Worm (Caenorhabditis elegans) whole organism, L4 larva: ENCODE data around the gene srz-70.

Experiments
- F26F4.8 ChIP-seq: fragments of 200-800 bp; sonication (Bioruptor generic); conservative IDR thresholded peaks from 2 replicates; pipeline ENCODE4 v1.3.6; 2022; ENCODE audit warnings: missing genetic modification characterization, missing compliant biosample characterization
- F37D6.2 ChIP-seq: sonication (generic microtip); optimal IDR thresholded peaks from 2 replicates; lab custom pipeline; 2016; ENCODE audit warnings: mild to moderate bottlenecking, missing genetic modification characterization, missing compliant biosample characterization
- F44E2.7 ChIP-seq: fragments of 200-800 bp; sonication (Bioruptor generic); IDR thresholded peaks from 2 replicates; pipeline ENCODE4 v2.1.2; 2022; ENCODE audit warnings: missing genetic modification characterization, missing compliant biosample characterization
- F49E8.2 ChIP-seq: sonication (generic microtip); optimal IDR thresholded peaks from 2 replicates; lab custom pipeline; 2016; ENCODE audit warnings: missing compliant biosample characterization, mild to moderate bottlenecking, missing genetic modification characterization, borderline replicate concordance
- T20F7.1 ChIP-seq: fragments of 200-800 bp; sonication (Bioruptor generic); optimal IDR thresholded peaks from 2 replicates; lab custom pipeline; 2018; ENCODE audit warnings: mild to moderate bottlenecking, missing genetic modification characterization, missing compliant biosample characterization
- T26A8.4 ChIP-seq: fragments of 200-800 bp; sonication (Bioruptor generic); IDR thresholded peaks from 2 replicates; pipeline ENCODE4 v1.3.6; 2022; ENCODE audit warnings: missing genetic modification characterization, missing compliant biosample characterization
- Y105C5A.15 ChIP-seq: fragments of 200-800 bp; sonication (Bioruptor generic); IDR thresholded peaks from 2 replicates; pipeline ENCODE4 v1.3.6; 2022; ENCODE audit warnings: missing genetic modification characterization, missing compliant biosample characterization
- Y75B8A.6 ChIP-seq: fragments of 200-800 bp; sonication (Bioruptor generic); IDR thresholded peaks from 2 replicates; pipeline ENCODE4 v1.3.6; 2022; ENCODE audit warnings: missing genetic modification reagents, missing genetic modification characterization, missing compliant biosample characterization
- aha-1 ChIP-seq: fragments of 150-350 bp; peaks from one replicate; lab custom pipeline; 2014; ENCODE audit warnings: missing biosample characterization, missing genetic modification characterization
- ama-1 ChIP-seq: fragments of 150-350 bp; optimal IDR thresholded peaks from 2 replicates; lab custom pipeline; 2014; ENCODE audit warnings: inconsistent platforms, mixed read lengths
- ceh-82 ChIP-seq: sonication (generic microtip); optimal IDR thresholded peaks from 2 replicates; lab custom pipeline; 2017; ENCODE audit warnings: missing biosample characterization, missing genetic modification characterization
- daf-8 ChIP-seq: fragments of 200-800 bp; sonication (Bioruptor generic); IDR thresholded peaks from 2 replicates; pipeline ENCODE4 v1.3.6; 2022; ENCODE audit warnings: missing genetic modification characterization, missing compliant biosample characterization
- dve-1 ChIP-seq: sonication (generic microtip); optimal IDR thresholded peaks from 2 replicates; lab custom pipeline; 2017; ENCODE audit warnings: antibody characterized with exemption, mild to moderate bottlenecking, missing genetic modification characterization, missing compliant biosample characterization; ENCODE audit not compliant: insufficient read depth
- fkh-10 ChIP-seq: fragments of 150-350 bp; optimal IDR thresholded peaks from 2 replicates; lab custom pipeline; 2014; ENCODE audit warnings: missing biosample characterization, missing genetic modification reagents, missing genetic modification characterization
- hlh-11 ChIP-seq: fragments of 200-800 bp; sonication (Bioruptor generic); optimal IDR thresholded peaks from 2 replicates; lab custom pipeline; 2018; ENCODE audit warnings: mild to moderate bottlenecking, missing genetic modification characterization, missing compliant biosample characterization
- lin-15B ChIP-seq: fragments of 150-350 bp; sonication (generic microtip); optimal IDR thresholded peaks from 3 replicates; lab custom pipeline; 2014; ENCODE audit warnings: missing biosample characterization, missing genetic modification characterization
- lin-29 ChIP-seq: fragments of 200-800 bp; sonication (Bioruptor generic); IDR thresholded peaks from 2 replicates; pipeline ENCODE4 v1.3.6; 2022; ENCODE audit warnings: missing genetic modification reagents, missing genetic modification characterization, missing compliant biosample characterization
- madf-5 ChIP-seq, 2 experiments: fragments of 200-800 bp; sonication (Bioruptor generic); IDR thresholded peaks; 2 replicates each; pipeline ENCODE4 v1.3.6; 2022; ENCODE audit warnings: missing compliant biosample characterization in 2 of 2, missing genetic modification characterization in 2 of 2
- mdl-1 ChIP-seq, 2 experiments: fragments of 150-350 bp in 1 of 2; sonication (generic microtip) in 1 of 2; optimal IDR thresholded peaks; 2 replicates each; lab custom pipeline; 2014 to 2017; ENCODE audit warnings: missing biosample characterization in 2 of 2, missing genetic modification characterization in 2 of 2
- mdt-29 ChIP-seq: fragments of 200-800 bp; sonication (Bioruptor generic); IDR thresholded peaks from 2 replicates; pipeline ENCODE4 v1.3.6; 2022; ENCODE audit warnings: missing genetic modification reagents, missing genetic modification characterization, missing compliant biosample characterization
- mes-2 ChIP-seq: sonication (generic microtip); optimal IDR thresholded peaks from 2 replicates; lab custom pipeline; 2016; ENCODE audit warnings: missing genotype, mild to moderate bottlenecking, missing genetic modification characterization, missing compliant biosample characterization; ENCODE audit not compliant: poor library complexity, severe bottlenecking
- mxl-2 ChIP-seq: fragments of 200-800 bp; sonication (Bioruptor generic); conservative IDR thresholded peaks from 2 replicates; pipeline ENCODE4 v1.3.6; 2022; ENCODE audit warnings: missing genetic modification reagents, missing genetic modification characterization, missing compliant biosample characterization
- nhr-10 ChIP-seq: fragments of 150-350 bp; optimal IDR thresholded peaks from 2 replicates; lab custom pipeline; 2014; ENCODE audit warnings: missing biosample characterization, missing genetic modification characterization
- nhr-237 ChIP-seq: sonication (generic microtip); optimal IDR thresholded peaks from 2 replicates; lab custom pipeline; 2017; ENCODE audit warnings: missing biosample characterization, missing genetic modification characterization
- nhr-28 ChIP-seq: fragments of 150-350 bp; optimal IDR thresholded peaks from 2 replicates; lab custom pipeline; 2014; ENCODE audit warnings: missing biosample characterization, missing genetic modification characterization
- nhr-42 ChIP-seq: fragments of 200-800 bp; sonication (Bioruptor generic); IDR thresholded peaks from 2 replicates; pipeline ENCODE4 v1.3.6; 2022; ENCODE audit warnings: missing genetic modification characterization, missing compliant biosample characterization
- nhr-6 ChIP-seq: fragments of 150-350 bp; optimal IDR thresholded peaks from 2 replicates; lab custom pipeline; 2014; ENCODE audit warnings: missing biosample characterization, missing genetic modification characterization
- nhr-76 ChIP-seq: fragments of 150-350 bp; optimal IDR thresholded peaks from 2 replicates; lab custom pipeline; 2014; ENCODE audit warnings: missing biosample characterization, missing genetic modification characterization
- nhr-77 ChIP-seq: fragments of 150-350 bp; optimal IDR thresholded peaks from 2 replicates; lab custom pipeline; 2014; ENCODE audit warnings: missing biosample characterization, missing genetic modification characterization
- php-3 ChIP-seq: fragments of 200-800 bp; sonication (Bioruptor generic); IDR thresholded peaks from 2 replicates; pipeline ENCODE4 v1.3.6; 2022; ENCODE audit warnings: missing genetic modification reagents, missing genetic modification characterization, missing compliant biosample characterization
- pqm-1 ChIP-seq: sonication (generic microtip); optimal IDR thresholded peaks from 2 replicates; lab custom pipeline; 2017; ENCODE audit warnings: missing biosample characterization, missing genetic modification characterization
- set-16 ChIP-seq: fragments of 200-800 bp; sonication (Bioruptor generic); IDR thresholded peaks from 2 replicates; pipeline ENCODE4 v1.3.6; 2022; ENCODE audit warnings: missing genetic modification reagents, missing genetic modification characterization, missing compliant biosample characterization
- snpc-1.2 ChIP-seq: fragments of 200-800 bp; sonication (Bioruptor generic); IDR thresholded peaks from 2 replicates; pipeline ENCODE4 v1.3.6; 2022; ENCODE audit warnings: missing genetic modification reagents, missing genetic modification characterization, missing compliant biosample characterization
- unc-130 ChIP-seq: sonication (generic microtip); optimal IDR thresholded peaks from 2 replicates; lab custom pipeline; 2016; ENCODE audit warnings: missing genetic modification reagents, missing genetic modification characterization, missing compliant biosample characterization
- unc-62 ChIP-seq, 3 experiments: fragments of 150-350 bp in 1 of 3; sonication (generic microtip); optimal IDR thresholded peaks in 2 of 3; peaks in 1 of 3; 1 replicate in 1 of 3; 2 replicates in 2 of 3; lab custom pipeline; 2014 to 2017; ENCODE audit warnings: missing biosample characterization in 3 of 3, missing genetic modification characterization in 3 of 3, missing genetic modification reagents in 3 of 3, missing genotype in 1 of 3
- zag-1 ChIP-seq: fragments of 150-350 bp; optimal IDR thresholded peaks from 2 replicates; lab custom pipeline; 2014; ENCODE audit warnings: missing biosample characterization, missing genetic modification characterization
- zip-11 ChIP-seq: fragments of 200-800 bp; sonication (Bioruptor generic); IDR thresholded peaks from 2 replicates; pipeline ENCODE4 v1.3.6; 2022; ENCODE audit warnings: missing genetic modification characterization, missing compliant biosample characterization

srz-70 gene

DNA sequence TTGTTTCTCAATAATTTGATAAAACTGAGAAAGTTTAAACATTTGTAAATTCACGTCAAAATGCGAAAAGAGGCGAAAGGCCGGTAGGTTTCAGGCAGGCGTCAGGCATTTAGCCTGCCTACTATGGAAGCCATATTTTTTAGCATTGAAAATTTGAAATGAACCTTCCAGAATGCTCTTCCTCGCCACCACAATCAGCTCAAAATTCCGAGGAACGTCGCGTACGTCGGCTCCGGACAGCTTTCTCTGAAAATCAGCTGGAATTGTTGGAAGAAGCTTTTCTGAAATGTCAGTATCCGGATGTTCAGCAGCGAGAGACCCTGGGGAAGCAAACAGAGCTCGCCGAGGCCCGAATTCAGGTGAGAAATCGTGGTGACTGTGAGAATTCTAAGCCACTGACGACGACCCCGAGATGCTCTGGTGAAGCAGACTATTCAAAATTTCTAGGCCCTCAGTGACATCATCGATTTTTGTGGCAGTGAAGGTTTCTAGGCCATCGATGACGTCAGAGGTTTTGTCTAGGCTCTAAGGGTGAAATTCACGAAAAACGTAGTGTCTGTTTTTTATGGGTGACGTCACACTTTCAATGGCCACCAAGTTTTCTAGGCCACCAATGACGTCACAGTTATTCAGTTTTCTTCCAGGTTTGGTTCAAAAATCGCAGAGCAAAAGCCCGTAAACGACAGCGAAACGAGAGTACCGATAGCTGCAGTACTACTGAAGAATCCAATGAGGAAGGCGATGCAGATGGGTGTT lies 23.3 kb upstream of the srz-70 start:
- TF ChIP-seq ama-1 (lab: Kevin White, UChicago): no peak
- TF ChIP-seq F44E2.7 (GFP tag; lab: Robert Waterston, UW): no peak
- TF ChIP-seq unc-62 (GFP tag; optimal IDR thresholded peaks at IDR 0.05 in 1 of 2; lab: Kevin White, UChicago): peak in 1 of 2 experiments; percentile 80
- no peak for TF ChIP-seq unc-62 (tag; optimal IDR thresholded peaks at IDR 0.05; lab: Kevin White, UChicago)
- peak; percentile 90 for TF ChIP-seq aha-1 (tag; lab: Kevin White, UChicago)
- 0 out of 2 replicates have a peak, but pooled peaks have one; percentile 9 for TF ChIP-seq set-16

DNA sequence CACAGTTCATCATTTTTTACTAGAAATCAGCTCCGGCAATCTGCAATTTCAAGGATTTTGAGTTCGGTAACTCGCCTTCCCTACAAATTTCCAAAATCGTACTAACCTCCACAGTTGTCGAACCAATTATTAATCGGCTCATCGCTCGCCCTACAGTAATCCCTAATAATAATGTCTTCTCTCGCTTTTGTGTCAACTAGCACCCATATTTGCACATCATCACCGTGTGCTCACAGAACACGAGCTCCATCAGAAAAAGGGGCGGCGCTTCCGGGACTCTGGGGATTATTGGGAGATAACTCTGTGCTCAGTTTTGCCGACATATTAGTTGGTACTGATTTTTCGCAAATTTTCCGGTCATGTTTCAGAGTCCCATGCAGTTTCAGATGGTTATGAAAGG lies 19.1 kb upstream of the srz-70 start, which contains the start of gene ceh-53:
Gene ceh-53, plus strand, starts transcription at position 301 of the 400 bp plus-strand sequence.
- TF ChIP-seq nhr-76 (tag; lab: Kevin White, UChicago) (no peak), zag-1 (tag; lab: Kevin White, UChicago) (no peak), php-3 (GFP tag; lab: Robert Waterston, UW) (no peak), T26A8.4 (no peak), dve-1 (tag; lab: Kevin White, UChicago) (no peak), mes-2 (tag; lab: Kevin White, UChicago) (no peak), nhr-28 (tag; lab: Kevin White, UChicago) (no peak), mdt-29 (GFP tag; lab: Robert Waterston, UW) (no peak), F26F4.8 (no peak), pqm-1 (tag; lab: Kevin White, UChicago) (no peak), Y105C5A.15 (GFP tag; lab: Robert Waterston, UW) (no peak), ceh-82 (tag; lab: Kevin White, UChicago) (no peak), daf-8 (GFP tag; lab: Robert Waterston, UW) (no peak)

DNA sequence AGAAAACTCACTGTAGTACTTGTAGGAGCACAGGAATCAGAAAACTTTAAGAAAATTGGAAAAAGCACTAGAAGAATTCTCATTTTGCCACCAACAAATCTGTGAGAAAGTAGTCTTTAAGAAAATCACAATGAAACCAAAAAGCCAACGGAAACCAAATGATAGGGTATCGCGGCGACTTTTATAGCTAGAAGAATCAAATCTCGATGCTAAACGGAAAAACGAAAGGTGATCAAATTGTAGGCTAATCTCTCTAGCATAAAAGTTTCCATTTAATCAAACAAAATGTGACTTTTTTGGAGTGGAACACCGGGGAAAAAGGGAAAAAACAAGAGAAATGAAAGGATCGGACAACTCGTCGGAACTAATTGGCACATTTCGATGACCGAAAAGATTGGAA lies 17.5 kb upstream of the srz-70 start, which contains the start of gene C09G12.17:
Gene C09G12.17, minus strand, starts transcription at position 101 of the 400 bp plus-strand sequence.
- no peak for TF ChIP-seq F37D6.2 (tag; lab: Kevin White, UChicago)
- no peak for TF ChIP-seq nhr-77 (tag; lab: Kevin White, UChicago)
- TF ChIP-seq nhr-6: no peak
- TF ChIP-seq nhr-237: no peak
- no peak for TF ChIP-seq zip-11 (GFP tag; lab: Robert Waterston, UW)
- no peak for TF ChIP-seq nhr-28 (tag; lab: Kevin White, UChicago)
- TF ChIP-seq mdl-1 (tag; optimal IDR thresholded peaks at IDR 0.05; lab: Kevin White, UChicago): no peak
- TF ChIP-seq madf-5 (GFP tag; IDR thresholded peaks at IDR 0.05; lab: Robert Waterston, UW): no peak
- no peak for TF ChIP-seq Y75B8A.6 (GFP tag; lab: Robert Waterston, UW)
- TF ChIP-seq mxl-2 (GFP tag; lab: Robert Waterston, UW): no peak
- TF ChIP-seq, all 104 proteins: peak for 0

DNA sequence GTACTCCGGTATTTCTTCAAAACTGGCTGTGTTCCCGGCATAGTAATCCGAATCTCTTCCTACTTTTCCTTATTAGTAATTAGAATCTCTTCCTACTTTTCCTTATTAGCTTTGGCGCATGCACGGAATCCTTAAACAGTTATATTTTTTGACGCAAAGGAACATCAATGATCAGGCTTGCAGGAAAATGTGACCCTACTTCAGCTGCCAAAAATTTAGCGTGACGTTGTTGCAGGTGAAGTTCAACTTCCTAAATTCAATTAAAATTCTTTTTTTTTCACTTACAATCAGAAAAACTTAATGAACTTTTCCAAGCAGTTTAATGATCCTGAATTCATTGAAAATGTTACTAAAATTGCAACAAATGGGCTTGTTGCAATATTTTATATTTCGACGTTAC lies 14.5 kb upstream of the srz-70 start, which contains the start of gene srz-79:
Gene srz-79, plus strand, starts transcription at position 301 of the 400 bp plus-strand sequence.
- TF ChIP-seq fkh-10 (GFP tag; lab: Kevin White, UChicago) (no peak), F49E8.2 (tag; lab: Kevin White, UChicago) (no peak), unc-130 (GFP tag; lab: Kevin White, UChicago) (no peak)

DNA sequence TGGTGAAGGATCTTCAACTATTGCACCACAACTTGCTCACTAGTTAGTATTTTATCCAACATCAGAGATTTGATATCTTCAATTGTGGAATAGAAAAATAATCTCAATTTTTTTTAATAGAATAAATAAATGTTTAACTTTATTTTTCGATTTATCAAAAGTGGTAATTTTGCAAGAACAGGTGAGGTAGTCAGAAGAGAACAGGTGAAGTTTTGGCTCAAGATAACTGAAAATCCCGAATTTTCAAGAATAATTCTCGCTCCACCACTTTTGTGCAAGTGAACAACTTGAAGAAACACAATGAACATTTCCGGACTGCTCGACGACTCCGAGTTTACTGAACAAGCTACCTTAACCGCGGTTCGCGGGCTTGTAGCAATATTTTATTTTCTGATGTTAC lies 12.7 kb upstream of the srz-70 start, which contains the start of gene srz-78:
Gene srz-78, plus strand, starts transcription at position 301 of the 400 bp plus-strand sequence.
- TF ChIP-seq nhr-10: no peak
- no peak for TF ChIP-seq lin-29 (GFP tag; lab: Robert Waterston, UW)
- TF ChIP-seq T20F7.1 (GFP tag; lab: Kevin White, UChicago): no peak
- TF ChIP-seq lin-15B (tag; lab: Kevin White, UChicago): no peak
- TF ChIP-seq ama-1 (lab: Kevin White, UChicago): no peak
- TF ChIP-seq hlh-11: no peak
- no peak for TF ChIP-seq snpc-1.2 (GFP tag; lab: Robert Waterston, UW)
- no peak for TF ChIP-seq unc-130 (GFP tag; lab: Kevin White, UChicago)
- TF ChIP-seq nhr-42 (GFP tag; lab: Robert Waterston, UW): no peak
